Worm (Caenorhabditis elegans) whole organism, late embryonic: ENCODE data around the gene Y73C8C.12.

ENCODE experiments used
- C38D4.7 ChIP-seq: fragments of 200-800 bp; sonication (Bioruptor generic); optimal IDR thresholded peaks from 2 replicates; lab custom pipeline; 2018; ENCODE audit warnings: mild to moderate bottlenecking, missing genetic modification characterization, moderate library complexity, missing compliant biosample characterization
- K02D7.2 ChIP-seq: sonication (generic microtip); optimal IDR thresholded peaks from 2 replicates; lab custom pipeline; 2017; ENCODE audit warnings: mild to moderate bottlenecking, missing genetic modification characterization, missing compliant biosample characterization
- T23F11.4 ChIP-seq: fragments of 200-800 bp; sonication (Bioruptor generic); optimal IDR thresholded peaks from 2 replicates; lab custom pipeline; 2018; ENCODE audit warnings: mild to moderate bottlenecking, missing genetic modification characterization, missing compliant biosample characterization
- ceh-14 ChIP-seq: sonication (generic microtip); optimal IDR thresholded peaks from 2 replicates; lab custom pipeline; 2016; ENCODE audit warnings: missing genotype, missing genetic modification characterization, missing compliant biosample characterization
- ceh-2 ChIP-seq: sonication (generic microtip); optimal IDR thresholded peaks from 2 replicates; lab custom pipeline; 2016; ENCODE audit warnings: missing genotype, missing genetic modification characterization, missing compliant biosample characterization
- ceh-30 ChIP-seq: fragments of 150-350 bp; optimal IDR thresholded peaks from 2 replicates; lab custom pipeline; 2014; ENCODE audit warnings: missing biosample characterization, missing genetic modification characterization
- ceh-34 ChIP-seq: sonication (generic microtip); optimal IDR thresholded peaks from 2 replicates; lab custom pipeline; 2016; ENCODE audit warnings: mild to moderate bottlenecking, missing genetic modification characterization, missing compliant biosample characterization
- ceh-45 ChIP-seq: fragments of 200-800 bp; sonication (Bioruptor generic); IDR thresholded peaks from 2 replicates; pipeline ENCODE4 v1.3.6; 2022; ENCODE audit warnings: missing genetic modification reagents, missing genetic modification characterization, missing compliant biosample characterization
- ceh-48 ChIP-seq: sonication (generic microtip); optimal IDR thresholded peaks from 2 replicates; lab custom pipeline; 2016; ENCODE audit warnings: missing genetic modification characterization, inconsistent platforms, missing compliant biosample characterization
- che-1 ChIP-seq: sonication (generic microtip); optimal IDR thresholded peaks from 2 replicates; lab custom pipeline; 2016; ENCODE audit warnings: mild to moderate bottlenecking, missing genetic modification characterization, missing compliant biosample characterization
- dmd-4 ChIP-seq: sonication (generic microtip); optimal IDR thresholded peaks from 2 replicates; lab custom pipeline; 2016; ENCODE audit warnings: borderline replicate concordance, missing genetic modification characterization, missing compliant biosample characterization
- dve-1 ChIP-seq: sonication (generic microtip); optimal IDR thresholded peaks from 2 replicates; lab custom pipeline; 2017; ENCODE audit warnings: antibody characterized with exemption, mild to moderate bottlenecking, missing genetic modification characterization, missing compliant biosample characterization
- elt-2 ChIP-seq: sonication (generic microtip); optimal IDR thresholded peaks from 2 replicates; lab custom pipeline; 2016; ENCODE audit warnings: missing genetic modification reagents, missing genetic modification characterization, missing compliant biosample characterization
- elt-4 ChIP-seq: sonication (generic microtip); optimal IDR thresholded peaks from 2 replicates; lab custom pipeline; 2016; ENCODE audit warnings: missing genetic modification characterization, missing compliant biosample characterization
- fkh-10 ChIP-seq: fragments of 150-350 bp; optimal IDR thresholded peaks from 2 replicates; lab custom pipeline; 2014; ENCODE audit warnings: missing biosample characterization, missing genetic modification reagents, missing genetic modification characterization
- gmeb-2 ChIP-seq: sonication (generic microtip); optimal IDR thresholded peaks from 2 replicates; lab custom pipeline; 2016; ENCODE audit warnings: missing genetic modification characterization, inconsistent platforms, missing compliant biosample characterization
- hlh-13 ChIP-seq: fragments of 200-800 bp; sonication (Bioruptor generic); optimal IDR thresholded peaks from 2 replicates; lab custom pipeline; 2018; ENCODE audit warnings: mild to moderate bottlenecking, missing genetic modification characterization, missing compliant biosample characterization
- hlh-15 ChIP-seq: sonication (generic microtip); optimal IDR thresholded peaks from 2 replicates; lab custom pipeline; 2016; ENCODE audit warnings: missing genetic modification characterization, missing compliant biosample characterization
- hlh-30 ChIP-seq: sonication (generic microtip); optimal IDR thresholded peaks from 2 replicates; lab custom pipeline; 2017; ENCODE audit warnings: antibody characterized with exemption, missing genetic modification characterization, missing compliant biosample characterization; ENCODE audit not compliant: insufficient read depth
- hlh-6 ChIP-seq: sonication (generic microtip); optimal IDR thresholded peaks from 2 replicates; lab custom pipeline; 2016; ENCODE audit warnings: missing genotype, missing genetic modification characterization, missing compliant biosample characterization
- lim-6 ChIP-seq: sonication (generic microtip); optimal IDR thresholded peaks from 2 replicates; lab custom pipeline; 2016; ENCODE audit warnings: missing genetic modification characterization, missing compliant biosample characterization
- lin-11 ChIP-seq: fragments of 200-800 bp; sonication (Bioruptor generic); optimal IDR thresholded peaks from 2 replicates; lab custom pipeline; 2018; ENCODE audit warnings: mild to moderate bottlenecking, missing genetic modification characterization, missing compliant biosample characterization
- mec-3 ChIP-seq: sonication (generic microtip); optimal IDR thresholded peaks from 2 replicates; lab custom pipeline; 2016; ENCODE audit warnings: borderline replicate concordance, missing genetic modification characterization, missing compliant biosample characterization
- nhr-11 ChIP-seq: fragments of 150-350 bp; optimal IDR thresholded peaks from 2 replicates; lab custom pipeline; 2014; ENCODE audit warnings: missing biosample characterization, missing genetic modification characterization
- odd-2 ChIP-seq: sonication (generic microtip); optimal IDR thresholded peaks from 2 replicates; lab custom pipeline; 2017; ENCODE audit warnings: antibody characterized with exemption, mild to moderate bottlenecking, missing genetic modification characterization, missing compliant biosample characterization
- pag-3 ChIP-seq: sonication (generic microtip); optimal IDR thresholded peaks from 2 replicates; lab custom pipeline; 2016; ENCODE audit warnings: missing compliant biosample characterization, missing genetic modification characterization, borderline replicate concordance
- pat-9 ChIP-seq: fragments of 200-800 bp; sonication (Bioruptor generic); optimal IDR thresholded peaks from 2 replicates; lab custom pipeline; 2018; ENCODE audit warnings: mild to moderate bottlenecking, missing genetic modification characterization, moderate library complexity, missing compliant biosample characterization
- pha-2 ChIP-seq: sonication (generic microtip); optimal IDR thresholded peaks from 2 replicates; lab custom pipeline; 2017; ENCODE audit warnings: mild to moderate bottlenecking, missing genetic modification characterization, missing compliant biosample characterization
- pqm-1 ChIP-seq: sonication (generic microtip); optimal IDR thresholded peaks from 2 replicates; lab custom pipeline; 2016; ENCODE audit warnings: missing genetic modification characterization, missing compliant biosample characterization
- pros-1 ChIP-seq: fragments of 150-350 bp; optimal IDR thresholded peaks from 2 replicates; lab custom pipeline; 2014; ENCODE audit warnings: missing biosample characterization, missing genetic modification reagents, missing genetic modification characterization
- sdc-2 ChIP-seq: sonication (generic microtip); optimal IDR thresholded peaks from 2 replicates; lab custom pipeline; 2016; ENCODE audit warnings: missing genotype, missing genetic modification characterization, missing compliant biosample characterization
- syd-9 ChIP-seq: sonication (generic microtip); optimal IDR thresholded peaks from 2 replicates; lab custom pipeline; 2016; ENCODE audit warnings: mild to moderate bottlenecking, missing genetic modification characterization, moderate library complexity, missing compliant biosample characterization
- tbx-2 ChIP-seq: sonication (generic microtip); optimal IDR thresholded peaks from 2 replicates; lab custom pipeline; 2016; ENCODE audit warnings: missing genetic modification characterization, missing compliant biosample characterization
- tbx-7 ChIP-seq: sonication (generic microtip); optimal IDR thresholded peaks from 2 replicates; lab custom pipeline; 2016; ENCODE audit warnings: missing genotype, missing genetic modification characterization, missing compliant biosample characterization
- ttx-3 ChIP-seq: sonication (generic microtip); optimal IDR thresholded peaks from 2 replicates; lab custom pipeline; 2016; ENCODE audit warnings: missing genetic modification reagents, missing genetic modification characterization, missing compliant biosample characterization
- unc-3 ChIP-seq, 2 experiments: fragments of 200-800 bp in 1 of 2; sonication (Bioruptor generic) in 1 of 2; sonication (generic microtip) in 1 of 2; conservative IDR thresholded peaks in 1 of 2; optimal IDR thresholded peaks in 1 of 2; 2 replicates each; pipeline versions ENCODE4 v1.3.6 to Lab custom; 2016 to 2022; ENCODE audit warnings: missing compliant biosample characterization in 2 of 2, missing genetic modification characterization in 2 of 2, missing genetic modification reagents in 1 of 2
- unc-42 ChIP-seq: sonication (generic microtip); optimal IDR thresholded peaks from 2 replicates; lab custom pipeline; 2016; ENCODE audit warnings: missing genotype, missing genetic modification characterization, missing compliant biosample characterization
- zip-5 ChIP-seq: sonication (generic microtip); optimal IDR thresholded peaks from 2 replicates; lab custom pipeline; 2016; ENCODE audit warnings: missing genetic modification characterization, missing compliant biosample characterization
- ztf-16 ChIP-seq: sonication (generic microtip); optimal IDR thresholded peaks from 2 replicates; lab custom pipeline; 2017; ENCODE audit warnings: missing genetic modification characterization, missing compliant biosample characterization

Gene Y73C8C.12

DNA sequence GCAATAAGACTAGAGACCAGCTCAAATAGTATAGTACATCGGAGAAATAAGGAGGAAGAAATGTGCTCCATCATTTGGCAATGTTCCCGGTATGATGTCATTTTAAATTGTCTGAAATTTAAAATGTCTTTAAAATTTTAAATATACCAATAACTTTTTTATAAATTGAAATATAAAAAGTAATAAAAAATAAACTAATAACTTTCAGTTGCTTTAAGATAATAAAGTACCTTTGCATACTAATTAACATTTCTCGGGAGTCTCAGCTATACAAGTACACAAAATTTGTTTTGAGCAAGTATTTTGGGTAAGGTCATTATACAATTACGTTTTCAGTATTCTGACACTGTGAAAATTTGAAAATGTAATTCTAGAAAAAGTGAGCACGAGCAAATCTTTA is 26.9 kb downstream of the Y73C8C.12 start, which contains the start of gene srab-6:
srab-6 (minus strand) TSS at position 101 of the 400 bp plus-strand sequence.
- TF ChIP-seq ztf-16 (tag; lab: Kevin White, UChicago) (no peak), syd-9 (tag; lab: Kevin White, UChicago) (no peak), dmd-4 (tag; lab: Kevin White, UChicago) (no peak), lim-6 (tag; lab: Kevin White, UChicago) (no peak), dve-1 (no peak), pros-1 (tag; lab: Kevin White, UChicago) (no peak), che-1 (tag; lab: Kevin White, UChicago) (no peak), nhr-11 (tag; lab: Kevin White, UChicago) (no peak), tbx-7 (no peak), tbx-2 (no peak), odd-2 (no peak), hlh-6 (tag; lab: Kevin White, UChicago) (no peak), lin-11 (no peak), sdc-2 (tag; lab: Kevin White, UChicago) (no peak), ceh-2 (tag; lab: Kevin White, UChicago) (no peak), ttx-3 (tag; lab: Kevin White, UChicago) (no peak), pag-3 (no peak), unc-3 (GFP tag; conservative IDR thresholded peaks at IDR 0.05; lab: Robert Waterston, UW) (no peak), unc-3 (tag; optimal IDR thresholded peaks at IDR 0.05; lab: Kevin White, UChicago) (no peak), T23F11.4 (GFP tag; lab: Kevin White, UChicago) (no peak)

DNA sequence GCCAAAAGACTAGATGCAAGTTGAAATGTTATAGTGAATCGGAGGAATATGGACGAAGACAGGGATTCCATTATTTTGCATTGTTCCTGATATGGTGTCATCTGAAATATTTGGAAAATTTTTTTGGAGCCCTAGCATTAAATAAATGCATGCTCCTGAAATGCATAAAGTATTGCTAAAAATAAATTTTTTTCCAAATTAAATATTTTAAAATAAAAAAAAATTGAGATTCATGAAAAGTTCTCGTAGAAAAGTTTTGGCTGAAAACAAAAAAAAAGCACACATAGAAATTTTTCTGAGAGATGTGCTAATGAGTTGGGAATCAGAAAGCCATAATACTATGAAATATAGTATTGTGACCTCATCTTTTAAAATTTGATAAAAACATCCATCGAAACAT is 30.1 kb downstream of the Y73C8C.12 start, which contains the start of gene srab-7:
srab-7 (minus strand) TSS at position 101 of the 400 bp plus-strand sequence.
- TF ChIP-seq unc-3 (GFP tag; conservative IDR thresholded peaks at IDR 0.05; lab: Robert Waterston, UW) (no peak), unc-3 (tag; optimal IDR thresholded peaks at IDR 0.05; lab: Kevin White, UChicago) (no peak), pat-9 (tag; lab: Kevin White, UChicago) (no peak), gmeb-2 (tag; lab: Kevin White, UChicago) (no peak), T23F11.4 (GFP tag; lab: Kevin White, UChicago) (no peak), syd-9 (tag; lab: Kevin White, UChicago) (no peak), hlh-30 (tag; lab: Kevin White, UChicago) (no peak), pqm-1 (tag; lab: Kevin White, UChicago) (no peak), hlh-13 (no peak), lin-11 (no peak), ceh-14 (no peak), pros-1 (tag; lab: Kevin White, UChicago) (no peak), hlh-6 (tag; lab: Kevin White, UChicago) (no peak), unc-42 (tag; lab: Kevin White, UChicago) (no peak), C38D4.7 (GFP tag; lab: Kevin White, UChicago) (no peak)

DNA sequence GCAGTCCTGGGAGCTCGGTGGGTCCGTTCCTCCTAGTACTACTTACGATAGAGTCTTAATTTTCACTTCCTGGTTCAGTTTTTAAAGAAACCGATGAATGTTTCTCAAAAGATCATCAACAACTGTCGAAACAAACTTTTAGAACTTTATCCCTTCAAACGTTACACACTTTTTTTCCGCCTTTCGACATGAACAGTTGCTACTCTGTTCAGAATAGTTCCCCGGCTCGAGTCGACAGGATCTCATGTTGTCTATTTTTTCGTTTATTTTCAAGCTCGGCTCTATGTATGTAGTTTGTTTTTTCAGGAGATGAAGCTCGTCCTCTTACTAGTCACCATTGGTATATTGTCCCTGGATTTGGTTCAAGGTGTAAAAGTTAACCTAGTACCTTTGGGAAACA is 31.8 kb downstream of the Y73C8C.12 start, which contains the start of gene exh-1:
exh-1 (plus strand) TSS at position 301 of the 400 bp plus-strand sequence.
- TF ChIP-seq K02D7.2 (tag; lab: Kevin White, UChicago) (no peak), zip-5 (tag; lab: Kevin White, UChicago) (no peak), fkh-10 (no peak), mec-3 (tag; lab: Kevin White, UChicago) (no peak), ceh-45 (no peak), dve-1 (no peak)

DNA sequence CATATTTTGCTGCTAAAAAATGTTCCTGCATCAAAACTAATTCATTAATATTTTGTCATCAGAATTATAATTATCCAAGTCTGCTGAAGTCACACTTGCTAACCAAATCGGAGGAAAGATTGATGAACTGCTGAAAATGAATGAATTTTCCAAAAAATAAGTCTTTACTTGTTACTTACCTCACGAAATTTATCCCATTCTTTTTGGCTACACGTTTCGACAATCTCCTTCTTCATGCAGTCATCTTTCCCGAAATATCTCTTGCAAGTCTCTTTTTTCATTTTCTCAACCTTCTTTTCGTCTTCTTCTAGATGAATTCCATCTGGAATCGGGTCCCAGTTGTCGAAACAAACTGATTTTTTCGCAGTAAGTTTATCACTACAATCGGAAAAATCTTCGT is 33.4 kb downstream of the Y73C8C.12 start:
- TF ChIP-seq ceh-48 (tag; lab: Kevin White, UChicago) (no peak), T23F11.4 (GFP tag; lab: Kevin White, UChicago) (no peak), elt-2 (tag; lab: Kevin White, UChicago) (no peak), hlh-13 (no peak), pha-2 (no peak), ceh-34 (tag; lab: Kevin White, UChicago) (no peak), elt-4 (tag; lab: Kevin White, UChicago) (no peak), dve-1 (no peak), hlh-15 (tag; lab: Kevin White, UChicago) (no peak), ceh-30 (no peak), che-1 (tag; lab: Kevin White, UChicago) (no peak), mec-3 (tag; lab: Kevin White, UChicago) (no peak), pros-1 (tag; lab: Kevin White, UChicago) (no peak)
